Worm (Caenorhabditis elegans): ENCODE data around the gene ZC8.6.

DNA sequence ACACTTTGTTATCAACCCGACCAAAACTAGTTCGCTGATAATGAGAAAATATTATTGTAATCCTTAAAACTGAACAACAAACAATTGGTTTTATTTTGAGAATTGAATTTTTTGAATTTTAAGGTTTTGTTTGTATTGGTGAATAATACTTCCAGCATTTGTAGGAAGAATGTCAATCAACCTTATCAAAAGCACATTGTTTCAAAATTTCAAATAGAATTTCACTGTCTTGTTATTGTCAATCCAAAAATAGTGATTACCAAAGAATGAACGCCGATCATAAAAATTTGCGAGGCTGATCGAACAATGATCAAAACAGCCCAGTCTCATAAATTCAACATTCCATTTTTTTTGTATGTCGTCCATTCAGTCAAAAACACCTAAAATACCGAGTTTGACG, 22.9 kb downstream of the ZC8.6 start:
- TF ChIP-seq dao-5 (tag; optimal IDR thresholded peaks at IDR 0.05) = no peak
- TF ChIP-seq W03F9.2 (tag; optimal IDR thresholded peaks at IDR 0.05) = no peak
- no peak for TF ChIP-seq him-1 (tag; optimal IDR thresholded peaks at IDR 0.05)
